Fruit fly (Drosophila melanogaster): ENCODE measurements around the gene CG31550.

Gene CG31550

DNA sequence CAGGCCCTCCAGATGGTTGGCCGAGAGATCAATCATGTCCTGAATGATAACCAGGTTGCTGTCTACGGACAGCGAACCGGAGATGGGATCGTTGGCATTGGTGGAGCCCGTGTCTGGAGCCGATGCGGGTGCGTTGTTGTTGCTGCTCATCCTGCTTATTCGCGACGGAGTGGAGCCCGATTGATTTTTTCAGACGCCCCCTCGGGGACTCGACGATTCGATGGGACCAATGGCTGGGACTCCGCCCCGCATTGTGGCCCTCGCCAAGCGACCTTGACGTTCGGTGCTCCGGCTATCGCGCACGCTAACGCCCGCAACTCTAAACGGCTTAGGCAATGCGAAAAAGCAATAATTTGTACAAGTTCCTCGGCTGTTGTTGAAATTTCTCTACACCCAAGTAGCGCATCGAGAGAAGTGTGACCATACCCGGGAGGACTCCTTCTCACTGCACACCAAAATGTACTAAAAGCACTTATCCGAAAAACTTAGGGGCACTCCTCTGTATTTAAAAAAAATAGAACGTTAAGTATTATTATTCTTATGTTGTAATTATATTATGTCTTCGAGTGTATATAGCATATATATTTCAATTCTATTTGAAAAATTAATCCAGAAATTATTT, 1.7 kb upstream of the CG31550 start, which contains the start of gene ksr (continued):
- no peak for TF ChIP-seq Sry-δ (GFP tag; optimal IDR thresholded peaks at IDR 0.05)
- no peak for TF ChIP-seq gro (GFP tag; optimal IDR thresholded peaks at IDR 0.05)
- no peak for TF ChIP-seq nau (GFP tag; optimal IDR thresholded peaks at IDR 0.05)
- TF ChIP-seq Fer3 (tag; optimal IDR thresholded peaks at IDR 0.05): peak; percentile 29
- TF ChIP-seq zf30C (GFP tag; optimal IDR thresholded peaks at IDR 0.05): peak; percentile 29
- peak; percentile 51; the same call in 1 of the 3 replicates for TF ChIP-seq tgo (GFP tag; IDR thresholded peaks at IDR 0.05)
- TF ChIP-seq wdn (GFP tag; IDR thresholded peaks at IDR 0.05): no peak
- TF ChIP-seq ranshi (GFP tag; IDR thresholded peaks at IDR 0.05): 0 out of 2 replicates have a peak, but pooled peaks have one; percentile 27
- peak; percentile 86 for TF ChIP-seq YL-1 (GFP tag; optimal IDR thresholded peaks at IDR 0.05)
- no peak; the same call in 1 of the 2 replicates for TF ChIP-seq CG31441 (GFP tag; IDR thresholded peaks at IDR 0.05)
- TF ChIP-seq MBD-R2 (GFP tag; IDR thresholded peaks at IDR 0.05): peak; percentile 80
- TF ChIP-seq bsh (GFP tag; optimal IDR thresholded peaks at IDR 0.05): peak in 1 of 2 experiments; percentile 9
- TF ChIP-seq nmo (GFP tag; optimal IDR thresholded peaks at IDR 0.05): peak; percentile 37
- peak; percentile 19; the same call in 1 of the 2 replicates for TF ChIP-seq CG9932 (GFP tag; IDR thresholded peaks at IDR 0.05)
- TF ChIP-seq row (GFP tag; IDR thresholded peaks at IDR 0.05): peak; percentile 78
- TF ChIP-seq CG9797 (GFP tag; optimal IDR thresholded peaks at IDR 0.05): peak; percentile 55
- TF ChIP-seq CG11695 (GFP tag; IDR thresholded peaks at IDR 0.05): peak; percentile 22; the same call in 1 of the 3 replicates
- no peak for TF ChIP-seq CG4820 (GFP tag; optimal IDR thresholded peaks at IDR 0.05)
- no peak for TF ChIP-seq run (tag; optimal IDR thresholded peaks at IDR 0.05)
- peak; percentile 16; the same call in 1 of the 2 replicates for TF ChIP-seq CG10366 (GFP tag; IDR thresholded peaks at IDR 0.05)
- TF ChIP-seq CG7372 (GFP tag; IDR thresholded peaks at IDR 0.05): no peak
- peak; percentile 70 for TF ChIP-seq CG30020 (tag; optimal IDR thresholded peaks at IDR 0.05)
- peak; percentile 80 for TF ChIP-seq CG4617 (GFP tag; optimal IDR thresholded peaks at IDR 0.05; ENCODE audit: borderline replicate concordance)
- peak; percentile 14 for TF ChIP-seq Med (GFP tag)

DNA sequence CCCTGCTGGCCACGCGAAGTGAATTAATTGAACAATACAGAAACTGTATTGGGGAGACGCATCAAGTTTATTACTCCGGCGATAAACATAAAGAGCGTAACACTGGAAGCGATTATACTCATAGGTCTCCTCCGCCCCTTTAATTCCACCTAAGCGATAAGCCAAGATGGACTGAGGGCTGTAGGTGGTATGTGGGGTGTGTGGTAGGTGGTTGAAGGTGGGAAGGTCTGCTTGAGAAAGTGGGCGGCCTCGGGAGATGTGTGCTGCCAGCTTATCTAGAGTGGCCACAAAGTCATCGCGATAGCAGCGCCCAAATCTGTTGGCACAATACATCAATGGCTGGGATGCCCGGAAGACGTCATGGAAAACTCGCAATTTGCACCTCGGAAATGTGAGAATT, 12.3 kb downstream of the CG31550 start:
- TF ChIP-seq CG10565 (GFP tag; optimal IDR thresholded peaks at IDR 0.05) (no peak), so (GFP tag; IDR thresholded peaks at IDR 0.05) (0 out of 3 replicates have a peak, but pooled peaks have one; percentile 43), CG18599 (GFP tag; optimal IDR thresholded peaks at IDR 0.05) (peak; percentile 12), GATAe (GFP tag; conservative IDR thresholded peaks at IDR 0.05) (peak; percentile 41; the same call in 1 of the 2 replicates), Sry-δ (GFP tag; optimal IDR thresholded peaks at IDR 0.05) (no peak), CG12769 (tag; optimal IDR thresholded peaks at IDR 0.05) (peak; percentile 47), crol (GFP tag; IDR thresholded peaks at IDR 0.05) (peak; percentile 79), bowl (GFP tag; IDR thresholded peaks at IDR 0.05) (peak; percentile 34; the same call in 1 of the 2 replicates), Med (GFP tag) (no peak), sd (tag; optimal IDR thresholded peaks at IDR 0.05) (peak; percentile 34), cwo (GFP tag; optimal IDR thresholded peaks at IDR 0.05) (peak; percentile 31), CG12236 (GFP tag; optimal IDR thresholded peaks at IDR 0.05) (no peak), Ssrp (tag; optimal IDR thresholded peaks at IDR 0.05) (no peak), grn (GFP tag; optimal IDR thresholded peaks at IDR 0.05) (peak; percentile 71), CG1233 (GFP tag; optimal IDR thresholded peaks at IDR 0.05) (no peak), CG10543 (GFP tag; optimal IDR thresholded peaks at IDR 0.05) (peak; percentile 5), Nf-YA (GFP tag; IDR thresholded peaks at IDR 0.05) (no peak), al (GFP tag; IDR thresholded peaks at IDR 0.05) (no peak), CG11247 (GFP tag; IDR thresholded peaks at IDR 0.05) (peak; percentile 13; the same call in 1 of the 2 replicates), aop (GFP tag; IDR thresholded peaks at IDR 0.05) (no peak), dpn (GFP tag; optimal IDR thresholded peaks at IDR 0.05) (no peak), sc (optimal IDR thresholded peaks at IDR 0.05) (no peak), sc (GFP tag; optimal IDR thresholded peaks at IDR 0.05) (no peak), CG6654 (GFP tag; optimal IDR thresholded peaks at IDR 0.05) (no peak), CG2712 (tag; optimal IDR thresholded peaks at IDR 0.05) (no peak), CG11504 (tag; optimal IDR thresholded peaks at IDR 0.05) (no peak), bbx (GFP tag; IDR thresholded peaks at IDR 0.05; ENCODE audit: partially characterized antibody) (0 out of 2 replicates have a peak, but pooled peaks have one; percentile 16), Pdp1 (GFP tag; optimal IDR thresholded peaks at IDR 0.05) (peak in 1 of 2 experiments; percentile 9)

All from whole organism, embryonic.